Fruit fly (Drosophila melanogaster) whole organism, embryonic: ENCODE data around the gene CG14454.

Source experiments
- CG12299 ChIP-seq: fragments of 200-800 bp; sonication (Bioruptor generic); optimal IDR thresholded peaks from 2 replicates; lab custom pipeline; 2018; ENCODE audit warnings: missing biosample characterization, mild to moderate bottlenecking, missing genetic modification characterization
- CG12744 ChIP-seq: fragments of 200-800 bp; sonication (Bioruptor generic); optimal IDR thresholded peaks from 2 replicates; lab custom pipeline; 2016; ENCODE audit warnings: missing biosample characterization, missing genetic modification characterization
- CG13123 ChIP-seq: fragments of 200-800 bp; sonication (Bioruptor generic); optimal IDR thresholded peaks from 2 replicates; lab custom pipeline; 2016; ENCODE audit warnings: missing biosample characterization, missing genetic modification characterization
- CG13894 ChIP-seq: fragments of 200-800 bp; sonication (Bioruptor generic); optimal IDR thresholded peaks from 3 replicates; lab custom pipeline; 2018; ENCODE audit warnings: missing biosample characterization, mild to moderate bottlenecking, missing genetic modification characterization, moderate library complexity
- CG15073 ChIP-seq: fragments of 200-800 bp; sonication (Bioruptor generic); optimal IDR thresholded peaks from 2 replicates; lab custom pipeline; 2016; ENCODE audit warnings: missing biosample characterization, missing genetic modification characterization
- CG18599 ChIP-seq: fragments of 200-800 bp; sonication (Bioruptor generic); optimal IDR thresholded peaks from 3 replicates; lab custom pipeline; 2017; ENCODE audit warnings: missing biosample characterization, missing genetic modification characterization, mild to moderate bottlenecking, moderate library complexity, missing genetic modification reagents
- CG2202 ChIP-seq: fragments of 200-800 bp; sonication (Bioruptor generic); optimal IDR thresholded peaks from 2 replicates; lab custom pipeline; 2018; ENCODE audit warnings: missing biosample characterization, mild to moderate bottlenecking, missing genetic modification characterization
- CG34422 ChIP-seq: fragments of 200-800 bp; sonication (Bioruptor generic); IDR thresholded peaks from 3 replicates; pipeline ENCODE4 v1.3.6; 2022; ENCODE audit warnings: missing biosample characterization, missing genetic modification characterization
- CG3726 ChIP-seq: fragments of 200-800 bp; sonication (Bioruptor generic); IDR thresholded peaks from 3 replicates; pipeline ENCODE4, ENCODE4 v1.3.6; 2022; ENCODE audit warnings: missing biosample characterization, missing genetic modification characterization
- CG3838 ChIP-seq: fragments of 200-800 bp; sonication (Bioruptor generic); optimal IDR thresholded peaks from 3 replicates; lab custom pipeline; 2016; ENCODE audit warnings: missing biosample characterization, missing genetic modification characterization
- CG4360 ChIP-seq: fragments of 200-800 bp; sonication (Bioruptor generic); IDR thresholded peaks from 2 replicates; pipeline ENCODE4 v1.3.6; 2022; ENCODE audit warnings: missing biosample characterization, missing genetic modification characterization
- CG8281 ChIP-seq: fragments of 200-800 bp; sonication (Bioruptor generic); optimal IDR thresholded peaks from 2 replicates; lab custom pipeline; 2018; ENCODE audit warnings: missing biosample characterization, mild to moderate bottlenecking, missing genetic modification characterization, moderate library complexity
- CG9215 ChIP-seq: fragments of 200-800 bp; sonication (Bioruptor generic); IDR thresholded peaks from 2 replicates; pipeline ENCODE4 v1.3.6; 2022; ENCODE audit warnings: missing biosample characterization, missing genetic modification characterization
- CG9609 ChIP-seq: fragments of 200-800 bp; sonication (Bioruptor generic); optimal IDR thresholded peaks from 3 replicates; lab custom pipeline; 2016; ENCODE audit warnings: missing biosample characterization, missing genetic modification characterization
- CG9932 ChIP-seq: fragments of 200-800 bp; sonication (Bioruptor generic); IDR thresholded peaks from 2 replicates; pipeline ENCODE4 v1.3.6; 2022; ENCODE audit warnings: missing biosample characterization, missing genetic modification characterization
- Camta ChIP-seq: fragments of 200-800 bp; sonication (Bioruptor generic); optimal IDR thresholded peaks from 2 replicates; lab custom pipeline; 2016; ENCODE audit warnings: missing biosample characterization, missing genetic modification characterization
- Dp ChIP-seq: fragments of 200-800 bp; sonication (Bioruptor generic); optimal IDR thresholded peaks from 2 replicates; lab custom pipeline; 2018; ENCODE audit warnings: missing biosample characterization, mild to moderate bottlenecking, missing genetic modification characterization, moderate library complexity
- Ets97D ChIP-seq: fragments of 200-800 bp; sonication (Bioruptor generic); optimal IDR thresholded peaks from 3 replicates; lab custom pipeline; 2016; ENCODE audit warnings: missing biosample characterization, missing genetic modification characterization
- GATAe ChIP-seq: fragments of 200-800 bp; sonication (Bioruptor generic); conservative IDR thresholded peaks from 2 replicates; pipeline ENCODE4 v1.3.6; 2022; ENCODE audit warnings: missing biosample characterization, missing genetic modification characterization
- HmgZ ChIP-seq: fragments of 200-800 bp; sonication (Bioruptor generic); optimal IDR thresholded peaks from 2 replicates; lab custom pipeline; 2018; ENCODE audit warnings: missing biosample characterization, mild to moderate bottlenecking, missing genetic modification characterization
- Hmr ChIP-seq: fragments of 200-800 bp; sonication (Bioruptor generic); optimal IDR thresholded peaks from 3 replicates; lab custom pipeline; 2017; ENCODE audit warnings: mild to moderate bottlenecking, missing biosample characterization, missing genetic modification reagents, missing genetic modification characterization
- Hr78 ChIP-seq, 2 experiments: fragments of 200-800 bp in 1 of 2; fragments of >200 bp in 1 of 2; sonication (Bioruptor generic) in 1 of 2; optimal IDR thresholded peaks; 2 replicates each; lab custom pipeline; 2017 to 2019; ENCODE audit warnings: missing biosample characterization in 2 of 2, missing genetic modification characterization in 2 of 2, mild to moderate bottlenecking in 1 of 2, moderate library complexity in 1 of 2
- Med ChIP-seq: fragments of 200-800 bp; sonication (Bioruptor generic); peaks from one replicate; lab custom pipeline; 2016; ENCODE audit warnings: missing biosample characterization, missing genetic modification characterization, mild to moderate bottlenecking, inconsistent platforms, moderate library complexity
- NK7.1 ChIP-seq: fragments of 200-800 bp; sonication (Bioruptor generic); optimal IDR thresholded peaks from 3 replicates; lab custom pipeline; 2016; ENCODE audit warnings: missing biosample characterization, missing genetic modification characterization
- PHDP ChIP-seq: fragments of 200-800 bp; sonication (Bioruptor generic); optimal IDR thresholded peaks from 3 replicates; lab custom pipeline; 2018; ENCODE audit warnings: missing biosample characterization, mild to moderate bottlenecking, missing genetic modification characterization, moderate library complexity
- Ssrp ChIP-seq: fragments of 200-800 bp; sonication (Bioruptor generic); optimal IDR thresholded peaks from 2 replicates; lab custom pipeline; 2018; ENCODE audit warnings: missing biosample characterization, mild to moderate bottlenecking, missing genetic modification characterization, moderate library complexity
- Usf ChIP-seq: fragments of 200-800 bp; sonication (Bioruptor generic); optimal IDR thresholded peaks from 2 replicates; lab custom pipeline; 2017; ENCODE audit warnings: missing genotype, missing biosample characterization, missing genetic modification characterization
- Vsx1 ChIP-seq: fragments of 200-800 bp; sonication (Bioruptor generic); optimal IDR thresholded peaks from 2 replicates; lab custom pipeline; 2017; ENCODE audit warnings: missing biosample characterization, mild to moderate bottlenecking, missing genetic modification characterization, missing genetic modification reagents
- ato ChIP-seq: fragments of 200-800 bp; sonication (Bioruptor generic); IDR thresholded peaks from 2 replicates; pipeline ENCODE4 v1.3.6; 2022; ENCODE audit warnings: missing biosample characterization, missing genetic modification characterization; ENCODE audit not compliant: partially characterized antibody
- chinmo ChIP-seq: fragments of 200-800 bp; sonication (Bioruptor generic); IDR thresholded peaks from 4 replicates; pipeline ENCODE4 v1.3.6; 2022; ENCODE audit warnings: missing biosample characterization, missing genetic modification characterization; ENCODE audit not compliant: partially characterized antibody
- dimm ChIP-seq: fragments of 200-800 bp; sonication (Bioruptor generic); IDR thresholded peaks from 2 replicates; pipeline ENCODE4 v1.3.6; 2022; ENCODE audit warnings: missing biosample characterization, missing genetic modification characterization
- disco-r ChIP-seq: fragments of 200-800 bp; sonication (Bioruptor generic); optimal IDR thresholded peaks from 2 replicates; lab custom pipeline; 2016; ENCODE audit warnings: missing biosample characterization, missing genetic modification characterization
- ewg ChIP-seq: fragments of 200-800 bp; sonication (Bioruptor generic); optimal IDR thresholded peaks from 3 replicates; lab custom pipeline; 2017; ENCODE audit warnings: mild to moderate bottlenecking, missing biosample characterization, missing genetic modification reagents, missing genetic modification characterization
- exex ChIP-seq: fragments of 200-800 bp; sonication (Bioruptor generic); optimal IDR thresholded peaks from 4 replicates; lab custom pipeline; 2018; ENCODE audit warnings: missing biosample characterization, mild to moderate bottlenecking, missing genetic modification characterization, moderate library complexity
- gem ChIP-seq: fragments of 200-800 bp; sonication (Bioruptor generic); optimal IDR thresholded peaks from 2 replicates; lab custom pipeline; 2019; ENCODE audit warnings: missing biosample characterization, mild to moderate bottlenecking, missing genetic modification characterization, moderate library complexity
- grn ChIP-seq: fragments of 200-800 bp; sonication (Bioruptor generic); optimal IDR thresholded peaks from 3 replicates; lab custom pipeline; 2017; ENCODE audit warnings: missing biosample characterization, missing genetic modification characterization
- her ChIP-seq: fragments of 200-800 bp; sonication (Bioruptor generic); optimal IDR thresholded peaks from 2 replicates; lab custom pipeline; 2016; ENCODE audit warnings: missing biosample characterization, missing genetic modification characterization
- insv ChIP-seq, 2 experiments: fragments of 200-800 bp; sonication (Bioruptor generic); optimal IDR thresholded peaks; 3 replicates each; lab custom pipeline; 2016 to 2018; ENCODE audit warnings: missing biosample characterization in 2 of 2, missing genetic modification characterization in 2 of 2
- odd ChIP-seq: fragments of 200-800 bp; sonication (Bioruptor generic); optimal IDR thresholded peaks from 2 replicates; lab custom pipeline; 2017; ENCODE audit warnings: missing biosample characterization, mild to moderate bottlenecking, missing genetic modification characterization
- org-1 ChIP-seq: fragments of 200-800 bp; sonication (Bioruptor generic); optimal IDR thresholded peaks from 2 replicates; lab custom pipeline; 2017; ENCODE audit warnings: missing biosample characterization, missing genetic modification characterization
- psq ChIP-seq: fragments of 200-800 bp; sonication (Bioruptor generic); optimal IDR thresholded peaks from 2 replicates; lab custom pipeline; 2017; ENCODE audit warnings: missing biosample characterization, missing genetic modification characterization
- pum ChIP-seq: fragments of 200-800 bp; sonication (Bioruptor generic); optimal IDR thresholded peaks from 2 replicates; lab custom pipeline; 2016; ENCODE audit warnings: missing biosample characterization, missing genetic modification characterization
- sc ChIP-seq, 3 experiments: fragments of >200 bp in 2 of 3; fragments of 200-800 bp in 1 of 3; sonication (Bioruptor generic) in 1 of 3; optimal IDR thresholded peaks; 2 replicates in 2 of 3; 3 replicates in 1 of 3; lab custom pipeline; 2017; ENCODE audit warnings: mild to moderate bottlenecking in 1 of 3, missing biosample characterization in 1 of 3, missing genetic modification characterization in 1 of 3, missing genetic modification reagents in 1 of 3
- sug ChIP-seq: fragments of 200-800 bp; optimal IDR thresholded peaks from 2 replicates; lab custom pipeline; 2019; ENCODE audit warnings: missing biosample characterization, mild to moderate bottlenecking, missing genetic modification characterization, moderate library complexity
- trem ChIP-seq: fragments of 200-800 bp; optimal IDR thresholded peaks from 3 replicates; lab custom pipeline; 2019; ENCODE audit warnings: missing biosample characterization, mild to moderate bottlenecking, missing genetic modification characterization, moderate library complexity
- unpg ChIP-seq: fragments of 200-800 bp; sonication (Bioruptor generic); optimal IDR thresholded peaks from 3 replicates; lab custom pipeline; 2018; ENCODE audit warnings: missing biosample characterization, mild to moderate bottlenecking, missing genetic modification characterization, moderate library complexity
- wdn ChIP-seq: fragments of 200-800 bp; sonication (Bioruptor generic); IDR thresholded peaks from 2 replicates; pipeline ENCODE4 v1.3.6; 2022; ENCODE audit warnings: missing biosample characterization, missing genetic modification characterization
- wor ChIP-seq: fragments of 200-800 bp; sonication (Bioruptor generic); IDR thresholded peaks from 2 replicates; pipeline ENCODE4 v1.3.6; 2022; ENCODE audit warnings: missing biosample characterization, missing genetic modification characterization
- zfh1 ChIP-seq: fragments of 200-800 bp; sonication (Bioruptor generic); IDR thresholded peaks from 3 replicates; pipeline ENCODE4 v1.3.6; 2022; ENCODE audit warnings: missing biosample characterization, missing genetic modification characterization
- zfh2 ChIP-seq: fragments of 200-800 bp; sonication (Bioruptor generic); optimal IDR thresholded peaks from 2 replicates; lab custom pipeline; 2016; ENCODE audit warnings: missing biosample characterization, missing genetic modification characterization

The CG14454 gene

dm6 chr3L:22671699-22672276 is 20.5 kb downstream of the CG14454 start:
- TF ChIP-seq gem (tag; lab: Kevin White, UChicago): no peak
- TF ChIP-seq ato (GFP tag; lab: Robert Waterston, UW): no peak
- peak; percentile 42; the same call in 1 of the 2 replicates for TF ChIP-seq CG4360 (GFP tag; lab: Robert Waterston, UW)
- no peak for TF ChIP-seq CG12744 (GFP tag; lab: Kevin White, UChicago)
- TF ChIP-seq trem (tag; lab: Kevin White, UChicago): no peak
- no peak for TF ChIP-seq odd (GFP tag; lab: Kevin White, UChicago)
- no peak for TF ChIP-seq zfh1 (GFP tag; lab: Robert Waterston, UW)
- TF ChIP-seq Ets97D (GFP tag; lab: Kevin White, UChicago): no peak
- no peak for TF ChIP-seq psq (GFP tag; lab: Kevin White, UChicago)
- no peak for TF ChIP-seq CG9609 (GFP tag; lab: Kevin White, UChicago)
- peak; percentile 96 for TF ChIP-seq grn (GFP tag; lab: Kevin White, UChicago)
- no peak for TF ChIP-seq CG3838 (GFP tag; lab: Kevin White, UChicago)
- peak; percentile 36 for TF ChIP-seq Med (GFP tag; lab: Kevin White, UChicago)
- TF ChIP-seq Ssrp (tag; lab: Kevin White, UChicago): no peak
- no peak for TF ChIP-seq PHDP (tag; lab: Kevin White, UChicago)
- no peak for TF ChIP-seq wor
- TF ChIP-seq CG13894: no peak
- no peak for TF ChIP-seq CG9932 (GFP tag; lab: Robert Waterston, UW)
- peak; percentile 4 for TF ChIP-seq Vsx1 (GFP tag; lab: Kevin White, UChicago)
- TF ChIP-seq zfh2 (GFP tag; lab: Kevin White, UChicago): no peak
- TF ChIP-seq sug (tag; lab: Kevin White, UChicago): peak; percentile 57
- no peak for TF ChIP-seq Hmr (GFP tag; lab: Kevin White, UChicago)
- TF ChIP-seq Dp (GFP tag; lab: Kevin White, UChicago): no peak
- TF ChIP-seq chinmo (GFP tag; lab: Robert Waterston, UW): peak; percentile 59; the same call in 1 of the 4 replicates
- no peak for TF ChIP-seq CG13123 (GFP tag; lab: Kevin White, UChicago)
- TF ChIP-seq CG3726 (GFP tag; lab: Robert Waterston, UW): no peak
- TF ChIP-seq Usf (GFP tag; lab: Kevin White, UChicago): no peak
- no peak for TF ChIP-seq CG9215 (GFP tag; lab: Robert Waterston, UW)
- no peak for TF ChIP-seq Camta (GFP tag; lab: Kevin White, UChicago)
- TF ChIP-seq Hr78 (GFP tag; optimal IDR thresholded peaks at IDR 0.05; lab: Kevin White, UChicago): peak in 1 of 2 experiments; percentile 68
- TF ChIP-seq GATAe (GFP tag; lab: Robert Waterston, UW): peak; percentile 25; the same call in 1 of the 2 replicates
- TF ChIP-seq disco-r (GFP tag; lab: Kevin White, UChicago): no peak
- TF ChIP-seq org-1 (GFP tag; lab: Kevin White, UChicago): no peak
- peak; percentile 47 for TF ChIP-seq CG8281 (tag; lab: Kevin White, UChicago)
- no peak for TF ChIP-seq ewg (GFP tag; lab: Kevin White, UChicago)
- peak; percentile 89 for TF ChIP-seq exex (tag; lab: Kevin White, UChicago)
- TF ChIP-seq CG18599 (GFP tag; lab: Kevin White, UChicago): no peak
- TF ChIP-seq unpg (GFP tag; lab: Kevin White, UChicago): no peak
- TF ChIP-seq NK7.1: no peak
- TF ChIP-seq CG2202 (tag; lab: Kevin White, UChicago): no peak
- no peak for TF ChIP-seq CG12299
- TF ChIP-seq HmgZ (tag; lab: Kevin White, UChicago): peak; percentile 30
- TF ChIP-seq insv (GFP tag; optimal IDR thresholded peaks at IDR 0.05; lab: Kevin White, UChicago): no peak
- no peak for TF ChIP-seq pum
- no peak for TF ChIP-seq dimm (GFP tag; lab: Robert Waterston, UW)
- no peak for TF ChIP-seq sc (optimal IDR thresholded peaks at IDR 0.05; lab: Kevin White, UChicago)
- no peak for TF ChIP-seq sc (GFP tag; optimal IDR thresholded peaks at IDR 0.05; lab: Kevin White, UChicago)
- no peak for TF ChIP-seq CG15073
- TF ChIP-seq her: no peak
- no peak for TF ChIP-seq CG34422 (GFP tag; lab: Robert Waterston, UW)
- TF ChIP-seq wdn (GFP tag; lab: Robert Waterston, UW): no peak
